Worm (Caenorhabditis elegans) whole organism, L2 larva: ENCODE measurements around the gene C05D12.3.

Experiments
- C34F6.9 ChIP-seq: fragments of 150-350 bp; optimal IDR thresholded peaks from 2 replicates; lab custom pipeline; 2014; ENCODE audit warnings: missing biosample characterization, missing genetic modification characterization
- F13H6.1 ChIP-seq: sonication (generic microtip); optimal IDR thresholded peaks from 2 replicates; lab custom pipeline; 2016; ENCODE audit warnings: missing genetic modification characterization, missing compliant biosample characterization
- R02D3.7 ChIP-seq: fragments of 150-350 bp; optimal IDR thresholded peaks from 2 replicates; lab custom pipeline; 2014; ENCODE audit warnings: missing biosample characterization, missing genetic modification characterization
- Y55F3AM.14 ChIP-seq: fragments of 200-800 bp; sonication (Bioruptor generic); optimal IDR thresholded peaks from 2 replicates; lab custom pipeline; 2018; ENCODE audit warnings: mild to moderate bottlenecking, missing genetic modification characterization, missing compliant biosample characterization
- ZK546.5 ChIP-seq: sonication (generic microtip); optimal IDR thresholded peaks from 2 replicates; lab custom pipeline; 2017; ENCODE audit warnings: missing biosample characterization, missing genetic modification characterization
- alr-1 ChIP-seq: fragments of 150-350 bp; optimal IDR thresholded peaks from 2 replicates; lab custom pipeline; 2014; ENCODE audit warnings: missing biosample characterization, missing genetic modification characterization
- aly-2 ChIP-seq: fragments of 150-350 bp; optimal IDR thresholded peaks from 2 replicates; lab custom pipeline; 2014; ENCODE audit warnings: missing biosample characterization, missing genetic modification characterization
- ama-1 ChIP-seq: fragments of 150-350 bp; optimal IDR thresholded peaks from 2 replicates; lab custom pipeline; 2018; ENCODE audit warnings: inconsistent platforms
- blmp-1 ChIP-seq: sonication (generic microtip); optimal IDR thresholded peaks from 2 replicates; lab custom pipeline; 2017; ENCODE audit warnings: missing genetic modification characterization, mild to moderate bottlenecking, missing compliant biosample characterization, antibody characterized with exemption, moderate library complexity; ENCODE audit not compliant: insufficient read depth
- ceh-16 ChIP-seq: fragments of 150-350 bp; optimal IDR thresholded peaks from 2 replicates; lab custom pipeline; 2014; ENCODE audit warnings: missing biosample characterization, missing genetic modification characterization
- ceh-82 ChIP-seq: fragments of 150-350 bp; optimal IDR thresholded peaks from 2 replicates; lab custom pipeline; 2014; ENCODE audit warnings: missing biosample characterization, missing genetic modification characterization
- crh-2 ChIP-seq: sonication (generic microtip); optimal IDR thresholded peaks from 2 replicates; lab custom pipeline; 2017; ENCODE audit warnings: missing biosample characterization, missing genetic modification characterization
- dmd-4 ChIP-seq: sonication (generic microtip); optimal IDR thresholded peaks from 2 replicates; lab custom pipeline; 2017; ENCODE audit warnings: missing biosample characterization, missing genetic modification characterization
- egl-27 ChIP-seq: sonication (generic microtip); optimal IDR thresholded peaks from 3 replicates; lab custom pipeline; 2017; ENCODE audit warnings: missing biosample characterization, missing genetic modification reagents, missing genetic modification characterization
- elt-1 ChIP-seq: fragments of 150-350 bp; optimal IDR thresholded peaks from 2 replicates; lab custom pipeline; 2014; ENCODE audit warnings: missing biosample characterization, missing genetic modification characterization
- elt-3 ChIP-seq: sonication (generic microtip); optimal IDR thresholded peaks from 2 replicates; lab custom pipeline; 2017; ENCODE audit warnings: missing biosample characterization, missing genetic modification characterization
- fos-1 ChIP-seq: fragments of 150-350 bp; optimal IDR thresholded peaks from 2 replicates; lab custom pipeline; 2014; ENCODE audit warnings: missing biosample characterization, missing genetic modification characterization
- gmeb-1 ChIP-seq: fragments of 150-350 bp; optimal IDR thresholded peaks from 2 replicates; lab custom pipeline; 2014; ENCODE audit warnings: missing biosample characterization, missing genetic modification characterization
- lin-11 ChIP-seq: fragments of 150-350 bp; sonication (generic microtip); optimal IDR thresholded peaks from 2 replicates; lab custom pipeline; 2014; ENCODE audit warnings: missing biosample characterization, missing genetic modification characterization, inconsistent platforms, mixed read lengths
- lin-13 ChIP-seq: fragments of 150-350 bp; optimal IDR thresholded peaks from 2 replicates; lab custom pipeline; 2014; ENCODE audit warnings: missing biosample characterization, missing genetic modification reagents, missing genetic modification characterization
- lin-39 ChIP-seq: fragments of 150-350 bp; optimal IDR thresholded peaks from 2 replicates; lab custom pipeline; 2014; ENCODE audit warnings: missing biosample characterization, missing genetic modification reagents, missing genetic modification characterization
- lsy-2 ChIP-seq, 2 experiments: fragments of 150-350 bp in 1 of 2; sonication (generic microtip) in 1 of 2; optimal IDR thresholded peaks; 2 replicates each; lab custom pipeline; 2014 to 2017; ENCODE audit warnings: missing biosample characterization in 2 of 2, missing genetic modification characterization in 2 of 2
- mab-5 ChIP-seq: fragments of 150-350 bp; optimal IDR thresholded peaks from 2 replicates; lab custom pipeline; 2014; ENCODE audit warnings: missing biosample characterization, missing genetic modification characterization
- mbf-1 ChIP-seq: sonication (generic microtip); optimal IDR thresholded peaks from 2 replicates; lab custom pipeline; 2017; ENCODE audit warnings: missing biosample characterization, missing genetic modification characterization
- mdl-1 ChIP-seq, 2 experiments: fragments of 150-350 bp in 1 of 2; sonication (generic microtip) in 1 of 2; optimal IDR thresholded peaks; 2 replicates each; lab custom pipeline; 2017; ENCODE audit warnings: missing biosample characterization in 2 of 2, missing genetic modification characterization in 2 of 2
- nhr-10 ChIP-seq: sonication (generic microtip); optimal IDR thresholded peaks from 2 replicates; lab custom pipeline; 2017; ENCODE audit warnings: missing biosample characterization, missing genetic modification characterization
- nhr-11 ChIP-seq: fragments of 150-350 bp; optimal IDR thresholded peaks from 2 replicates; lab custom pipeline; 2014; ENCODE audit warnings: missing biosample characterization, missing genetic modification characterization
- nhr-12 ChIP-seq: fragments of 150-350 bp; optimal IDR thresholded peaks from 2 replicates; lab custom pipeline; 2014; ENCODE audit warnings: missing biosample characterization, missing genetic modification characterization
- nhr-129 ChIP-seq: fragments of 150-350 bp; optimal IDR thresholded peaks from 2 replicates; lab custom pipeline; 2014; ENCODE audit warnings: missing biosample characterization, missing genetic modification characterization
- nhr-21 ChIP-seq: fragments of 150-350 bp; optimal IDR thresholded peaks from 2 replicates; lab custom pipeline; 2014; ENCODE audit warnings: missing biosample characterization, missing genetic modification characterization
- nhr-23 ChIP-seq: fragments of 150-350 bp; optimal IDR thresholded peaks from 2 replicates; lab custom pipeline; 2014; ENCODE audit warnings: missing biosample characterization, missing genetic modification reagents, missing genetic modification characterization
- nhr-237 ChIP-seq: fragments of 150-350 bp; optimal IDR thresholded peaks from 2 replicates; lab custom pipeline; 2014; ENCODE audit warnings: missing biosample characterization, missing genetic modification characterization
- nhr-25 ChIP-seq: fragments of 150-350 bp; sonication (generic microtip); optimal IDR thresholded peaks from 3 replicates; lab custom pipeline; 2014; ENCODE audit warnings: missing biosample characterization, missing genetic modification characterization
- nhr-6 ChIP-seq: fragments of 150-350 bp; optimal IDR thresholded peaks from 2 replicates; lab custom pipeline; 2014; ENCODE audit warnings: missing biosample characterization, missing genetic modification characterization
- nhr-77 ChIP-seq: fragments of 150-350 bp; optimal IDR thresholded peaks from 2 replicates; lab custom pipeline; 2014; ENCODE audit warnings: missing biosample characterization, missing genetic modification characterization
- peb-1 ChIP-seq: fragments of 150-350 bp; optimal IDR thresholded peaks from 2 replicates; lab custom pipeline; 2014; ENCODE audit warnings: missing biosample characterization, missing genetic modification characterization
- sem-4 ChIP-seq: fragments of 150-350 bp; optimal IDR thresholded peaks from 2 replicates; lab custom pipeline; 2014; ENCODE audit warnings: missing biosample characterization, missing genetic modification reagents, missing genetic modification characterization
- skn-1 ChIP-seq: sonication (generic microtip); optimal IDR thresholded peaks from 2 replicates; lab custom pipeline; 2017; ENCODE audit warnings: missing biosample characterization, missing genetic modification characterization
- sma-3 ChIP-seq: sonication (generic microtip); optimal IDR thresholded peaks from 2 replicates; lab custom pipeline; 2016; ENCODE audit warnings: missing genetic modification reagents, missing genetic modification characterization, missing compliant biosample characterization
- sma-9 ChIP-seq, 2 experiments: fragments of 150-350 bp in 1 of 2; sonication (generic microtip) in 1 of 2; optimal IDR thresholded peaks; 2 replicates each; lab custom pipeline; 2014 to 2016; ENCODE audit warnings: missing genetic modification characterization in 2 of 2, mild to moderate bottlenecking in 1 of 2, missing biosample characterization in 1 of 2, missing compliant biosample characterization in 1 of 2, missing genetic modification reagents in 1 of 2, moderate library complexity in 1 of 2
- snpc-4 ChIP-seq: fragments of 150-350 bp; optimal IDR thresholded peaks from 2 replicates; lab custom pipeline; 2014; ENCODE audit warnings: missing biosample characterization, missing genetic modification characterization
- unc-39 ChIP-seq: fragments of 150-350 bp; optimal IDR thresholded peaks from 2 replicates; lab custom pipeline; 2014; ENCODE audit warnings: missing biosample characterization, missing genetic modification characterization
- unc-55 ChIP-seq: fragments of 150-350 bp; sonication (generic microtip); optimal IDR thresholded peaks from 3 replicates; lab custom pipeline; 2014; ENCODE audit warnings: missing biosample characterization, missing genetic modification reagents, missing genetic modification characterization
- unc-62 ChIP-seq: fragments of 150-350 bp; optimal IDR thresholded peaks from 2 replicates; lab custom pipeline; 2014; ENCODE audit warnings: missing biosample characterization, missing genetic modification reagents, missing genetic modification characterization
- zag-1 ChIP-seq: fragments of 150-350 bp; optimal IDR thresholded peaks from 2 replicates; lab custom pipeline; 2014; ENCODE audit warnings: missing biosample characterization, missing genetic modification characterization
- ztf-1 ChIP-seq: fragments of 200-800 bp; sonication (Bioruptor generic); conservative IDR thresholded peaks from 2 replicates; pipeline ENCODE4 v1.3.6; 2022; ENCODE audit warnings: missing genetic modification characterization, missing compliant biosample characterization
- ztf-11 ChIP-seq: sonication (generic microtip); optimal IDR thresholded peaks from 2 replicates; lab custom pipeline; 2017; ENCODE audit warnings: missing biosample characterization, missing genetic modification characterization
- ztf-4 ChIP-seq: fragments of 150-350 bp; optimal IDR thresholded peaks from 2 replicates; lab custom pipeline; 2014; ENCODE audit warnings: missing biosample characterization, missing genetic modification characterization

Gene C05D12.3

DNA sequence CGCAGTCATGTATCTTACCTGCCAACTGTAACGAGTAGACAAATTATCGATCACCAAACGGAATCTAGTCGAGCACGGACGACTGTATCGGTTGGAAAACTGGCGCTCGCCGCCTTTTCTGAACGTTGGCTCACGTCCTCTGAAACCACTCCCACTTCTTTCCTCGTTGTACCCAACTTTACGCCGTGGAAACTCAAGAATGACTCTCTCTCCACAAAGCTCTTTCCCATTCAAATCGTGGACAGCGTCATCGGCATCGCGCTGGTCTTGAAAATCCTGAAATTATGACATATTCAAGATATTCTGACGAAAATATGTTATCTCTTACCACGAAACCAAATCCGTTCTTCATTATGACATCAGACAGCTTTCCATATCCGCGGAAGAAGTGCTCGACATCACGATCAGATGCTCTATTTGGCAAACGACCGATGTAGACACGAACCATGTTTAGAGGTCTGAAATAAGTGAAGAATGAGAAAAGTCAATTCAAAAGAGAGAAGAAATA lies 27.5 kb downstream of the C05D12.3 start, which contains the start of gene rsp-2:
Gene rsp-2 (minus strand): TSS at position 458 of the 508 bp plus-strand sequence.
- TF ChIP-seq dmd-4 (tag; lab: Kevin White, UChicago) (no peak), ztf-11 (tag; lab: Kevin White, UChicago) (no peak), aly-2 (tag; lab: Kevin White, UChicago) (no peak), ztf-4 (no peak)
- TF ChIP-seq, all 48 proteins: peak for 0

DNA sequence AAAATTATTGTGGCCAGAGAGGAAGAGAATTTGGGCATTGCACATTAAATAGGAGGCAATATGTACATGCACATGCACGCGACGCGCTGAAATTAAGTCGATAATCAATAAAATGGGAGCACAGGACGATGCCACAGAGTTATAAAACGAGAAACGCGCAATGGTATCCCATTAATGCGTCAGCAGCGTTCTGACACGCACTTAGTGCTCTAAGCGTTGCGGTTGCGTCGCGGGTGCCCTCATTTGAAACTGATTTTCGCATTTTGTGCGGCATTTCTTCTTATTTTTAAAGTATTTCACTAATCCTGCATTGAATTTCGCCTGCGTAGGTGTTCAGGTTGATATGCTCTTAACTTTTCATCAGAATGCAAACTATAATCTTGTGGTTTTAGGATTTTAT lies 28.0 kb downstream of the C05D12.3 start, which contains the start of gene rsp-1:
Gene rsp-1 (plus strand): TSS at position 338 of the 400 bp plus-strand sequence.
- no peak for TF ChIP-seq nhr-77 (tag; lab: Kevin White, UChicago)
- TF ChIP-seq elt-3 (tag; lab: Kevin White, UChicago) = no peak
- peak; percentile 95 for TF ChIP-seq sma-9 (GFP tag; optimal IDR thresholded peaks at IDR 0.05; lab: Kevin White, UChicago)
- TF ChIP-seq sma-9 (tag; optimal IDR thresholded peaks at IDR 0.05; lab: Kevin White, UChicago) = no peak
- TF ChIP-seq ztf-1 (GFP tag; lab: Robert Waterston, UW) = no peak
- peak; percentile 90 for TF ChIP-seq gmeb-1
- peak; percentile 82 for TF ChIP-seq lin-11 (tag; lab: Kevin White, UChicago)
- peak; percentile 27 for TF ChIP-seq Y55F3AM.14
- TF ChIP-seq nhr-129 = peak; percentile 92
- TF ChIP-seq lin-13 (GFP tag; lab: Kevin White, UChicago) = peak; percentile 91
- TF ChIP-seq sma-3 (GFP tag; lab: Kevin White, UChicago) = peak; percentile 84
- peak; percentile 89 for TF ChIP-seq mab-5 (tag; lab: Kevin White, UChicago)
- peak; percentile 67 for TF ChIP-seq R02D3.7 (tag; lab: Kevin White, UChicago)
- no peak for TF ChIP-seq unc-62 (GFP tag; lab: Kevin White, UChicago)
- TF ChIP-seq nhr-23 = no peak
- TF ChIP-seq mdl-1 (tag; optimal IDR thresholded peaks at IDR 0.05; lab: Kevin White, UChicago) = peak in 1 of 2 experiments; percentile 74
- no peak for TF ChIP-seq dmd-4 (tag; lab: Kevin White, UChicago)
- TF ChIP-seq nhr-6 (tag; lab: Kevin White, UChicago) = peak; percentile 74
- TF ChIP-seq ztf-4 = peak; percentile 74
- TF ChIP-seq nhr-12 (tag; lab: Kevin White, UChicago) = no peak
- peak; percentile 73 for TF ChIP-seq egl-27 (tag; lab: Kevin White, UChicago)
- TF ChIP-seq snpc-4 = peak; percentile 87
- TF ChIP-seq lin-39 = no peak
- peak; percentile 76 for TF ChIP-seq ama-1 (lab: Kevin White, UChicago)
- no peak for TF ChIP-seq nhr-11 (tag; lab: Kevin White, UChicago)
- TF ChIP-seq nhr-25 = peak; percentile 82
- peak; percentile 43 for TF ChIP-seq nhr-237 (tag; lab: Kevin White, UChicago)
- TF ChIP-seq fos-1 (tag; lab: Kevin White, UChicago) = peak; percentile 84
- TF ChIP-seq nhr-10 = no peak
- TF ChIP-seq aly-2 (tag; lab: Kevin White, UChicago) = no peak
- TF ChIP-seq crh-2 = peak; percentile 92
- TF ChIP-seq ztf-11 (tag; lab: Kevin White, UChicago) = no peak
- TF ChIP-seq blmp-1 = peak; percentile 48
- TF ChIP-seq elt-1 (tag; lab: Kevin White, UChicago) = no peak
- TF ChIP-seq alr-1 (tag; lab: Kevin White, UChicago) = no peak
- TF ChIP-seq ceh-82 (tag; lab: Kevin White, UChicago) = peak; percentile 30
- TF ChIP-seq ceh-16 (tag; lab: Kevin White, UChicago) = peak; percentile 39
- TF ChIP-seq unc-55 (GFP tag; lab: Kevin White, UChicago) = peak; percentile 95
- peak; percentile 90 for TF ChIP-seq F13H6.1 (tag; lab: Kevin White, UChicago)
- peak; percentile 60 for TF ChIP-seq zag-1 (tag; lab: Kevin White, UChicago)
- TF ChIP-seq skn-1 = no peak
- TF ChIP-seq C34F6.9 (tag; lab: Kevin White, UChicago) = peak; percentile 97
- no peak for TF ChIP-seq unc-39 (tag; lab: Kevin White, UChicago)
- peak; percentile 84 to 94 for TF ChIP-seq lsy-2 (tag; optimal IDR thresholded peaks at IDR 0.05; lab: Kevin White, UChicago)
- no peak for TF ChIP-seq mbf-1 (tag; lab: Kevin White, UChicago)
- TF ChIP-seq sem-4 (tag; lab: Kevin White, UChicago) = peak; percentile 79
- TF ChIP-seq ZK546.5 = no peak
- TF ChIP-seq peb-1 (tag; lab: Kevin White, UChicago) = no peak
- TF ChIP-seq nhr-21 (tag; lab: Kevin White, UChicago) = peak; percentile 87
